Fruit fly (Drosophila melanogaster) whole organism, larva: ENCODE data around the gene GstD10.
A peak's percentile ranks its signal among the peaks of the same experiment; 100 is the strongest.

Experiments
- noc ChIP-seq: fragments of 200-800 bp; sonication (Bioruptor generic); optimal IDR thresholded peaks from 3 replicates; lab custom pipeline; 2019; ENCODE audit warnings: missing biosample characterization, mild to moderate bottlenecking, missing genetic modification characterization, moderate library complexity

GstD10 gene

DNA sequence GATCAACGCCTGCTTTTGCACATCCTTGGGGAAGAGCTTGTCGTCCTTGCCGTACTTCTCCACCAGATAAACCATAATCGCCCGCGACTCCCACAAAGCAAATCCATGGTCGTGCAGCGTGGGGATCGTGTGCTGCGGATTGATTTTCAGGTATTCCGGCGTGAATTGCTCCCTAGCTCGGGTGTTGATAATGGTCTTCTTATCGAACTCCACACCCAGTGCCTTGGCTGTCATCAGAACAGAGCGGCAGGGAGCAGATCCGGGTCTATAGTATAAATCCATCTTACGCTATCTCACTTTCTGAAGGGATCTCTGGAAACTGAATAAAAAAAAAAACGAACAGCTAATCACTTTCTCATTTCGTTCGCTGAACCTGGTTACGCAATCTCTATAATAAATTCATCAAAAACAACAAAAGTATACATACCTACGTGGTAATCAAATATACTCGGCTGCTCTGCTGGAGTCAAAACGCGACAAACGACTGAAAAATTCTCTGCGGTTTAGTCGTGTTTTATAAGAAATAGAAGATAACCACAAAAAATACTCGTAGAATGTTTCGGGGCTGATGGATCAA is at the start of gene GstD10:
Gene GstD10 (minus strand): TSS at position 472 of the 577 bp plus-strand sequence.
- TF ChIP-seq noc (tag; lab: Kevin White, UChicago), result peak; percentile 46

DNA sequence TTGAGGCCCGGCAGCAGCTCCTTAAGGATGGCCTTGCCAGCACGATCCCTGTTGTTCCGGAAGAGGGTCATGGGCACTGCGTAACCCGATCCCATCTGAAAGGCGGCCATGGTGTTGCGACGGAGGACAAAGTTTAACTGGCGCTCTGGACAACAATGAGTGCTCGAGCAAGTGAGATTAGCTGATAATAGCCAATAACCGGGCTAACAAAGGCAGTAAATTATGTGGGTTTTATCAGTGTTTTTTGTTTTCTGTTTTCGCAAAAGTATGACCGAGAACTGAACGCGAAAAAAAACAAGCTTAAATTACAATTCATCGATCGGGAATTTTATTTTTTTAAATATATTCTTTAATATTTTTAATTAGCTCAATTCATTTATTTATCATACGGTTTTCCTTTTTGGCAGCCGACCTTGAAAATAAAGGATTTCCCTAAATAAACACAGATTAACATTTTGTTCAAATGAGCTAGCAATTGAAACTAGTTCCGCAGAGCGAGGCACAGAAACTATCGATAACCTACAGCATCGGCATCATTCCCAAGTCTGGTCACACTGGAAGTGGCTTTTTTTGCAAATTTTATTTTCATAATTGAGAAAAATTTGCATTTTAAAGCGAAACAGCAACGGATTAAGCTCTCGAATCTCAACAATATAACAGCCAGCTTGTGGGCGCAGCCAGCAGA is 47.9 kb upstream of the GstD10 start, which contains the start of the genes Dip-C and pps:
Gene Dip-C (minus strand): TSS at position 486 of the 685 bp plus-strand sequence.
Gene pps (plus strand): TSS at position 555 of the 685 bp plus-strand sequence.
- no peak for TF ChIP-seq noc (tag; lab: Kevin White, UChicago)

DNA sequence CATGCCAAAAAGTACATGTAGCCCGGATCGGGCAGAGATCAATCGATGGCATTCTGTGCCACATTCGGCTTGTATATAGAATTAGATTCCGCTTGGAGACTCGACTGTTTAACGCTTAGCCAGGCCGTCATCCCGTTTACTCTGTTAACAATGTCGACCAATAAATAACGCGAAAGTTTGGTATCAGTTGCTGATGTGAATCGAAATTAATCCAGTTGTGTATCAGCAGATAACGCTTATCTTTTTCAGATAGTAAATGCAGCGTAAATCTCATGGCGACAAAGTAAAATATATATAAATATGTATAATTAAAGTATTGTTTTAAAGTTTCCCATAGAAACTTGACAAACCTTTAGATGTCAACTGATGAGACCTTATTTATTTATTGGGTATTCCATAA is 45.9 kb upstream of the GstD10 start:
- TF ChIP-seq noc (tag; lab: Kevin White, UChicago), result peak; percentile 63

DNA sequence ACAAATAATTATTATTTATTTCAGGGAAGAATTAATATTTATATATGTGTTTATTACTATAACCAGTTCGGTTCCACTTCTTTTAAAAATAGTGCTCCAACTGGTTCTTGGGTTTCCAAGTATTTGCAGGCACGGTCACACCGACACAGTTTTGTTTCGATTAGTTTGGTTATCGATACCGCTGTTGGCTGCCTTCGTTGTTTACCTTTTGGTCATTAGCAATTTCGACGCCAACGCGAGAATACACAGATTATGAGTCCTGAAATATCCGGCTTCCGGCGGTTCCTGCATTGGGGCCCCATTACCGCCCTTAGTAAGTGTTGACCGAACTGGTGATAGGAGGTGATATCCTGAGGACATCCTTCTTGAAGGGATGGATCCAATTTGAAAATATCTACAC is 42.6 kb upstream of the GstD10 start, which contains the start of gene CG5196:
Gene CG5196 (plus strand): TSS at position 157 of the 400 bp plus-strand sequence.
- TF ChIP-seq noc (tag; lab: Kevin White, UChicago), result peak; percentile 37

DNA sequence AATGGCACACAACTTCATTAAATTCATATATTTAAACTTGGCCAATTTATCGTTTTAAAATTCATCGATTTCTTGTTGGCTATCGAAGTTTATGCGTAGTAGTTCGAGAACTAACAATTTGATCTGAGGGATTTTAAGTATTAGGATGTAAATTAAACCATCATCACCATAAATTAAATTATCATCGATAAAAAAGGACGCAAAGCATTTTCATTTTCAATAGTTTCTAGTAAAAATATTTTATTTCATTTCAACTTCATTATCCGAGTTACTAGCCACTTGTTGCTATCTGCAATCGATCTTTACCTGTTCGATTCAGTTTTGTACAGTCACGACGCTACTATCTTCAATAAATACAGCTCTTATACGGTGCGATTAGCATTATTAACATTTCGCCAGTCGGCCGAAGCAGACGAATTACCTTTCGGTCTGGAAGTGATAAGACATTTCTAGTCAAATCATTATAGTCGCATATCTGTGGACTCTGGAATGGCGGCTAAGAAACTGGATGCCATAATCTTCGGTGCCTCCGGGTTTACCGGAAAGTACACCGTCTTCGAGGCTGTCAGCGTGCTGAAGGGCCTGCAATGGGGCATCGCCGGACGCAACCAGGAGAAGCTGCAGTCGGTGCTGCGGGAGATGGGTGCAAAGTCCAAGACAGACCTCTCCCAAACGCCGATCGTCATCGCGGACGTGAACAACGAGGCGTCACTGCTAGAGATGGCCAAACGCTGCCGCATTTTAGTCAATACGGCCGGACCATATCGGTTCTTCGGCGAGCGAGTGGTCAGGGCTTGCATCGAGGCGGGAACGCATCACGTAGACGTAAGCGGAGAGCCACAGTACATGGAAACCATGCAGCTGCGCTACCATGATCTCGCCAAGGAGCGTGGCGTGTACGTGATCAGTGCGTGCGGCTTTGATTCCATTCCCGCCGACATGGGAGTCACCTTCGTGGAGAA is 41.0 kb upstream of the GstD10 start, which contains the start of gene CG5167:
Gene CG5167 (plus strand): TSS at position 298 of the 962 bp plus-strand sequence.
- TF ChIP-seq noc (tag; lab: Kevin White, UChicago), result peak; percentile 68

DNA sequence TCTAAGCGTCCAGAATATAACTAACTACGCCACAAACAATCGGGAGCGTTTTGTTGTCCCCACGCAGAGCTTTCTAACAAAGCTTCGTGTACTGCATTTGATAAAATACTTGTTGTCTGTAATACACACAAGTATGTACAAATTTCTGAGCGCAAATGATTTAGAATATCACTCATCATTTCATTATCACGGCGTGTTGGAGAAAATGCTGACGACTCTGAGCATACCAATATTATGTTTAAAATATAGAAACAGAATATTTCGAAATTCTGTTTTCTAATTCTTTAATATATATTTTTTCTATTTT is 40.3 kb upstream of the GstD10 start, which contains the start of gene Cyp9f2:
Gene Cyp9f2 (minus strand): TSS at position 101 of the 307 bp plus-strand sequence.
- no peak for TF ChIP-seq noc (tag; lab: Kevin White, UChicago)

DNA sequence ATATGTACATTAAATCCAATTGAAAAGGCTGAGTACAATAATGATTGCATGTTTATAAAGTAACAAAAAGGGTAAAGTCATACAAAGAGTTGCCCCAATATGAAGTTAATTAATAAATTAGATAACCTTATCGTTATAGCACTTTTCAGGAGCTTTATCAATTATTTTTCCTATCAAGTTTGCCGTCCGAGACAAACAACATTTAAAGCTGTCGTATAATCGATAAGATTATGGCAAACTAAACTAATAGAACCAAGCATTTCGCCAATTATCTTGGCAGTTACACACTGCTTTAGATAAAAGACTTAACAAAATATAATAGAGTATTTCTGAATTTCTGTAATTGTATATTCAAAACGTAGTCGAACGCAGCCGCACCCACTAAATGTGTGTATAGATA is 39.6 kb upstream of the GstD10 start:
- TF ChIP-seq noc (tag; lab: Kevin White, UChicago), result no peak

DNA sequence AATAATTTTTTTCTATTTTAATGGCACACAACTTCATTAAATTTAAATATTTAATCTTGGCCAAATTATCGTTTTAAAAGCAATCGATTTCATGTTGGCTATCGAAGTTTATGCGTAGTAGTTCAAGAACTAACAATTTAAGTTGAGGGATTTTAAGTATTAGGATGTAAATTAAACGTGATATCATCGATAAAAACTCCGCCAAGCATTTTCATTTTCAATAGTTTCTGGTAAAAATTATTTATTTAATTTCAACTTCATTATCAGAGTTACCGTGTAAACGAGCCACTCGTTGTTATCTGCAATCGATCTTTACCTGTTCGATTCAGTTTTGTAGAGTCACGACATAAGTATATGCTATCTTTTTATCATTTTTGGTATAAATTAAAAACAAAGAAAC is 37.4 kb upstream of the GstD10 start:
- peak; percentile 97 for TF ChIP-seq noc (tag; lab: Kevin White, UChicago)

DNA sequence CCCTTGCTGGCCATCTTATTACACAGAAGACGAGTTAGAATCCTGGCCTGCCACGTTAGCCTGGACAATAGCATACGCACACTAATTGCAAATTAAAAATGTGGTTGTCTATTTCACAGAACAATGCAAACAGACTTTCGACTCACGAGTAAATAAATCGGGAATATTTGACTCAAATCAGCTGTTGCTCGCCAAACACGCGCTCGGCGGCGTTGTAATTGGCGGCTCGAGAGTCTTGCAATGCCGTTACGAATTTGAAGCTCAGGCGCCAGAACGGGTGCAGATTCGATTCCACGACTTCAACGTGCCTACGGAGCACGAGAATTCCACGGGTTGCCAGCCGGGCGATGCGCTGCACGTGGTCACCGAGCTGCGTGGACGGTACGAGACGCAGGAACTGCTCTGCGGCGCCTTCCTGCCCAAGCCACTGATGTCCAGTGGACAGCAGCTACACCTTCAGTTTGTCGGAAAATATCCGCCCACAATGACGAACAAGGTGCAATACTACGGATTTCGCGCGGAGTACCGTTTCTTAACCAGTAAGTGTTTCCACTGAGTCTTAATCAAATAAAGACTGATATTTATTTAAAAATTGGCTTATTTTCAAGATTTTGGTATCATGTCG is 36.2 kb upstream of the GstD10 start, which contains the start of gene DNAlig3:
Gene DNAlig3 (minus strand): TSS at position 168 of the 625 bp plus-strand sequence.
- TF ChIP-seq noc (tag; lab: Kevin White, UChicago), result no peak

DNA sequence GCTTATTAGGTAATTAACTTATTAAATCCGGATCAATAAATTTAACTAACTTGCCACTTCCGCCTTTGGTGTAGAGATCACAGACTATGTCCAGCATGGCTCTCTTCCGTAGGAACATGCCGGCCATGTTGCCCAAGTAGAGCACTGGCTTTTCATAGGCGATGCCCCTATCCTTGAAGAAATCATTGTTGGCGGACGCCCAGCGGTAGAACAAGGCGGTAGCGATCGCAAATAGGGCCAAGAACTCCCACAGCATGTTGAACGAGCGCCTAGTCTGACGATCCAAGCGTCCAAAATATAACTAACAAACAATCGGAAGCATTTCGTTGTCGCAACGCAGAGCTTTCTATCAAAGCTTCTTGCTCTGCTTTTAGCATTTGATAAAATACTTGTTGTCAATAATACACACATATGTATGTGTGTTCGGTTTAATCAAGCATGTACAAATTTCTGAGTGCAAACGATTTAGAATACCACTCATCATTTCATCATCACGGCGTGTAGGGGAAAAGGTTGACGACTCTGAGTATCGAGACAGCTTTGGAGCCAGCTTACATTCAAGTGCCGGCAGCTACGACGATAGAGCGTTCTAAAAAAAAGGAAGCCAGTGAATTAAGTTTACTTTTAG is 33.2 kb upstream of the GstD10 start, which contains the start of gene Cyp9f3:
Gene Cyp9f3 (minus strand): TSS at position 310 of the 628 bp plus-strand sequence.
- TF ChIP-seq noc (tag; lab: Kevin White, UChicago), result no peak

DNA sequence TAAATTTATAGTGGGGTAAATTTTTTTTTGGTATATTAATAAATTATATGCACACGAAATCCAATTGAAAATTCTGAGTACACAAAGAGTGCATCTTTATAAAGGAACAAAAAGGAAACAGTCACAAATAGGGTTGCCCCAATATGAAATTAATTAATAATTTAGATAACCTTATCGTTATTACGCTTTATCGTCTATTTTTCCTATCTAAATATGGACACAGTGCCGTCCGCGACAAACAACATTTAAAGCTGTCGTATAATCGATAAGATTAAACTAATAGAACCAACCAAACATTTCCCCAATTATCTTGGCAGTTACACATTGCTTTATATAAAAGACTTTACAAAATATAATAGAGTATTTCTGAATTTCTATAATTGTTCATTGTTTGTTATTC is 32.5 kb upstream of the GstD10 start:
- TF ChIP-seq noc (tag; lab: Kevin White, UChicago), result no peak

DNA sequence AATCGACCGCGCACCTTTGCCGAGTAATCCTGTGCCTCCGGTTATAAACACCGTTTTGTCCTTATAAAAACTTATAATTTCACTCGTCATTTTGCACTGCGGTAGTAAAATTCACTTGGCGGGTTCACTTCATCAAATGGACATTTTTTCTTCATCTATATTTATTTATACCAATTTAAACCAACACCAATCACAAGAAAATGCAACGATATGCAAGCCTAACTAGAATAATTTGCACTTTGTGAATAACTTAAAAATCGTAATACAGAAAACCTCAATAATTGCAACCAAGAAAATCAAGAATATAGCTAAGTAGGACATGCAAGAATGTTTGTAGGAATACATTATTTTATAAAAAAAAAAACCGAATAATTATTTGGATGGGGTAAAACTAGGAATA is 30.3 kb upstream of the GstD10 start, which contains the start of the genes CG10096 and CG10097:
Gene CG10096 (minus strand): TSS at position 101 of the 400 bp plus-strand sequence.
Gene CG10097 (minus strand): TSS at position 101 of the 400 bp plus-strand sequence.
- TF ChIP-seq noc (tag; lab: Kevin White, UChicago), result no peak

DNA sequence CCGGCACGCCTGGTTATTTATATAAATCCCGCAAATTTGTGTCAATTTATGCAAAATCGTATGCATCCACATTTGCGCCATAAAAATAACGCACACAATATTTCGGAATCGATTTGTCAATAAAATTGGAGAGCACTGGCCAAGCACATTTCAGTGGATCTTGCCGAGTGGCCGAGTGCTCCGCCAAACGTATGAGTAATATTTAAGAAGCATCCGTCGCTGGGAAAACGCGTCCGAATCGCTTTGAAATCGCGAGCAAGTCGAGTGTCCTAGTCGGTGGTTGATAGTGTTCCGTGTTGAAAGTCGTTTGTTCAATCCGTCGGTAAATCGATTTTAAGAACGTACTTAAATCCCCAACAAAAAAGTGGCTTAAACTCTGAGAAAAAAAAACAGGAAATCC is 21.4 kb upstream of the GstD10 start, which contains the start of gene CG33098:
Gene CG33098 (plus strand): TSS at position 224 of the 400 bp plus-strand sequence.
- TF ChIP-seq noc (tag; lab: Kevin White, UChicago), result no peak

DNA sequence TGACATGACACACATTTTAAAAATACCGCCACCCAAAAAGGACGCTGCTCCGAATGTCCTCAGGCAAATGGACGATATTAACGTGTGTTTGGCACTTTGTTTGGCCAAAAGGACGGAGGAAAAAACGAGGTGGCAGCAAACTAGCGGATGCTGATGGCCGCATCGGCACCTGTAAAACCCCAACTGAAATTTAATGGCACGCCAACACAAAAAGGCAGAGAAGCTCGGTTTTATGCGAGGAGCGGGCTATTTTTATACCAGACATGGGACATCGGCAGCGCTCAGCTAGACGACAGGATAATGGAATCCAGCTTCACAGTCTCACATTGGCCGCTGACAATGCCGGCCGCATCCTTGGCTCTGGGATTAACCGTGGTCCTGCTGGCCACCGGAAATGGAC is 20.4 kb upstream of the GstD10 start, which contains the start of gene Sol1:
Gene Sol1 (plus strand): TSS at position 301 of the 400 bp plus-strand sequence.
- TF ChIP-seq noc (tag; lab: Kevin White, UChicago), result no peak
